Worm (Caenorhabditis elegans): ENCODE data around the gene fipr-5.
A peak's percentile ranks its signal among the peaks of the same experiment; 100 is the strongest.

Gene fipr-5

ce11 chrV:10238665-10239064, 17.4 kb upstream of the fipr-5 start, which contains the start of gene fubl-1 (continued):
- TF ChIP-seq efl-1 (GFP tag; optimal IDR thresholded peaks at IDR 0.05) (peak; percentile 14), ztf-22 (GFP tag; optimal IDR thresholded peaks at IDR 0.05) (no peak), rcor-1 (GFP tag; IDR thresholded peaks at IDR 0.05) (no peak), somi-1 (GFP tag; optimal IDR thresholded peaks at IDR 0.05) (no peak), nhr-90 (tag; optimal IDR thresholded peaks at IDR 0.05) (no peak), dpl-1 (GFP tag; optimal IDR thresholded peaks at IDR 0.05) (no peak), madf-10 (tag; optimal IDR thresholded peaks at IDR 0.05) (no peak), D2030.7 (GFP tag; IDR thresholded peaks at IDR 0.05) (peak; percentile 49; the same call in 1 of the 2 replicates), nhr-179 (tag; optimal IDR thresholded peaks at IDR 0.05) (no peak), ekl-4 (GFP tag; IDR thresholded peaks at IDR 0.05) (no peak), F57A8.1 (GFP tag; optimal IDR thresholded peaks at IDR 0.05) (no peak), mxl-1 (tag; optimal IDR thresholded peaks at IDR 0.05) (no peak), unc-62 (GFP tag; optimal IDR thresholded peaks at IDR 0.05) (no peak), ztf-25 (GFP tag; IDR thresholded peaks at IDR 0.05) (no peak), F37B4.10 (GFP tag; IDR thresholded peaks at IDR 0.05) (no peak), attf-6 (GFP tag; IDR thresholded peaks at IDR 0.05) (no peak), nhr-27 (tag; optimal IDR thresholded peaks at IDR 0.05) (no peak), him-1 (tag; optimal IDR thresholded peaks at IDR 0.05) (no peak), Y53G8AR.9 (GFP tag; conservative IDR thresholded peaks at IDR 0.05) (no peak), sdz-38 (tag; optimal IDR thresholded peaks at IDR 0.05) (no peak), lag-1 (GFP tag; IDR thresholded peaks at IDR 0.05) (no peak), gei-17 (GFP tag; optimal IDR thresholded peaks at IDR 0.05) (no peak), pha-4 (tag; optimal IDR thresholded peaks at IDR 0.05) (no peak), F57C9.4 (tag; optimal IDR thresholded peaks at IDR 0.05) (no peak), aptf-2 (GFP tag; conservative IDR thresholded peaks at IDR 0.05) (0 out of 2 replicates have a peak, but pooled peaks have one; percentile 13), aptf-3 (GFP tag; IDR thresholded peaks at IDR 0.05) (no peak), repo-1 (tag; optimal IDR thresholded peaks at IDR 0.05) (no peak), egrh-3 (GFP tag; IDR thresholded peaks at IDR 0.05) (no peak), ceh-58 (GFP tag; IDR thresholded peaks at IDR 0.05) (no peak), egl-44 (GFP tag; IDR thresholded peaks at IDR 0.05) (no peak), F10E7.11 (tag; optimal IDR thresholded peaks at IDR 0.05) (no peak), F23B12.7 (tag; optimal IDR thresholded peaks at IDR 0.05; ENCODE audit: insufficient read depth) (no peak), F33H1.4 (GFP tag; IDR thresholded peaks at IDR 0.05) (no peak; the same call in 1 of the 2 replicates), ceh-100 (GFP tag; IDR thresholded peaks at IDR 0.05) (no peak), lsl-1 (GFP tag; optimal IDR thresholded peaks at IDR 0.05) (peak; percentile 76), cebp-2 (GFP tag; IDR thresholded peaks at IDR 0.05) (no peak), ztf-26 (tag; optimal IDR thresholded peaks at IDR 0.05) (no peak), dox-1 (GFP tag; IDR thresholded peaks at IDR 0.05) (peak; percentile 65), B0035.1 (tag; optimal IDR thresholded peaks at IDR 0.05) (no peak), bed-1 (GFP tag; IDR thresholded peaks at IDR 0.05) (no peak), lsy-27 (tag; optimal IDR thresholded peaks at IDR 0.05; ENCODE audit: borderline replicate concordance, insufficient read depth) (no peak), ceh-27 (GFP tag; optimal IDR thresholded peaks at IDR 0.05) (no peak), ceh-79 (tag; optimal IDR thresholded peaks at IDR 0.05) (no peak), lin-35 (GFP tag; optimal IDR thresholded peaks at IDR 0.05) (no peak), let-607 (tag; optimal IDR thresholded peaks at IDR 0.05) (no peak), sptf-2 (GFP tag; optimal IDR thresholded peaks at IDR 0.05) (no peak), B0261.1 (tag; optimal IDR thresholded peaks at IDR 0.05) (no peak), snpc-1.1 (tag; optimal IDR thresholded peaks at IDR 0.05; ENCODE audit: insufficient read depth) (no peak), F52B5.7 (tag; optimal IDR thresholded peaks at IDR 0.05) (no peak), mcd-1 (GFP tag; IDR thresholded peaks at IDR 0.05) (peak; percentile 61)
